Fruit fly (Drosophila melanogaster): Measurements from ENCODE around the gene CG46434.

DNA sequence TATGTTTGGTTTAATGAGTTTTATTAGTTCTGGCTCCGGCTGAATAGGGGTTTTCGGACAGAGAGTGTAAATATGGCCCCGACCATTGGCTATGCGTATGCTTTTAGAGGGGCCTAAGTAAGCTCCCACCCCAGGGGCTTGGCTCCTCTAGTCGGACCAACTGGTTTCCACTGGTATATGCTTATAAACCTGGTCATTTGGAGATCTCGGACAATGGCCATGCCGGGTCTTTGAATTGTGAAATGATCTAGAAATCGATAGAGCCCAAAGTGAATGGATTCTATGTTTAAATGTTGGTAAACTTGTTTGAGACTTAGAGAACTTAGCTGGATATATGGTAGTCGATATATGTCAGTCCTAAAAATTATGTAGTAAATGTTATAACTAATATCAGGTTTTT, 14.7 kb upstream of the CG46434 start:
- TF ChIP-seq cic (GFP tag; optimal IDR thresholded peaks at IDR 0.05) = no peak
- no peak for TF ChIP-seq kay (GFP tag; ENCODE audit: borderline replicate concordance)
- TF ChIP-seq tj (GFP tag; optimal IDR thresholded peaks at IDR 0.05) = no peak
- no peak for TF ChIP-seq pad (GFP tag; optimal IDR thresholded peaks at IDR 0.05)
- TF ChIP-seq cnc (optimal IDR thresholded peaks at IDR 0.05) = no peak
- TF ChIP-seq Mnt (GFP tag; optimal IDR thresholded peaks at IDR 0.05) = no peak
- TF ChIP-seq Crg-1 (GFP tag; optimal IDR thresholded peaks at IDR 0.05) = no peak
- TF ChIP-seq Hr96 (GFP tag; optimal IDR thresholded peaks at IDR 0.05) = no peak
